Fruit fly (Drosophila melanogaster): ENCODE measurements around the gene CG43394.

Gene CG43394

DNA sequence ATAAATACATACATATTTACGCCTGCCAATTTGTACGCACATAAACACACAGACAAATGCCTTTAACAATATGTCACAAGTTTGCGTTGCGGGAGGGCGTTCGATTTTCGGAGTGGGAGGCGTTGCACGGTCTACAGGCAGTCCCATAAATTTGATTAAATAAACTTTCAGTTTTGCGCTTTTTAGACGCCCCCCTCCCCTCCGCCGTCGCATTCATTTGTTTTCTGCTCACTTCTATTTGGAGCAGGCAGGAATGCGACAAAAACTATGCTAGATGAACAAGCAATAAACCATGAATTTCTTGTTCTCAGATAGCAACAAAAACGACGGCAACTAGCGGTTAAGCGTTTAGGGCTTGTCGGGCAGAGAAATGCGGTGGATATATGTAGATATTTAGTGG lies 46.5 kb upstream of the CG43394 start:
- no peak for TF ChIP-seq Hr83 (GFP tag; optimal IDR thresholded peaks at IDR 0.05; ENCODE audit: poor library complexity, severe bottlenecking)
- no peak for TF ChIP-seq fru (GFP tag; optimal IDR thresholded peaks at IDR 0.05)
- no peak for TF ChIP-seq CG32264 (GFP tag; optimal IDR thresholded peaks at IDR 0.05)
- no peak for TF ChIP-seq jim (GFP tag; optimal IDR thresholded peaks at IDR 0.05)
- TF ChIP-seq Myc (optimal IDR thresholded peaks at IDR 0.05) = no peak
- no peak for TF ChIP-seq ey (GFP tag; optimal IDR thresholded peaks at IDR 0.05)
- no peak for TF ChIP-seq N (GFP tag; optimal IDR thresholded peaks at IDR 0.05)
- no peak for TF ChIP-seq Dif (GFP tag; optimal IDR thresholded peaks at IDR 0.05; ENCODE audit: partially characterized antibody)
- TF ChIP-seq brk (GFP tag; optimal IDR thresholded peaks at IDR 0.05) = no peak
- no peak for TF ChIP-seq tai (GFP tag; optimal IDR thresholded peaks at IDR 0.05)
- no peak for TF ChIP-seq Abd-B (GFP tag; optimal IDR thresholded peaks at IDR 0.05)
- TF ChIP-seq br (GFP tag; optimal IDR thresholded peaks at IDR 0.05) = no peak
- TF ChIP-seq CG9705 (GFP tag; optimal IDR thresholded peaks at IDR 0.05) = no peak
- no peak for TF ChIP-seq Rel (GFP tag; optimal IDR thresholded peaks at IDR 0.05)
- no peak for TF ChIP-seq Rel (tag; optimal IDR thresholded peaks at IDR 0.05)
- TF ChIP-seq pan (optimal IDR thresholded peaks at IDR 0.05) = no peak
- no peak for TF ChIP-seq sage (GFP tag; optimal IDR thresholded peaks at IDR 0.05)
- TF ChIP-seq HLH106 (tag; optimal IDR thresholded peaks at IDR 0.05) = no peak
- TF ChIP-seq Hr78 (GFP tag; optimal IDR thresholded peaks at IDR 0.05) = no peak
- TF ChIP-seq Sp1 (GFP tag; optimal IDR thresholded peaks at IDR 0.05) = no peak

DNA sequence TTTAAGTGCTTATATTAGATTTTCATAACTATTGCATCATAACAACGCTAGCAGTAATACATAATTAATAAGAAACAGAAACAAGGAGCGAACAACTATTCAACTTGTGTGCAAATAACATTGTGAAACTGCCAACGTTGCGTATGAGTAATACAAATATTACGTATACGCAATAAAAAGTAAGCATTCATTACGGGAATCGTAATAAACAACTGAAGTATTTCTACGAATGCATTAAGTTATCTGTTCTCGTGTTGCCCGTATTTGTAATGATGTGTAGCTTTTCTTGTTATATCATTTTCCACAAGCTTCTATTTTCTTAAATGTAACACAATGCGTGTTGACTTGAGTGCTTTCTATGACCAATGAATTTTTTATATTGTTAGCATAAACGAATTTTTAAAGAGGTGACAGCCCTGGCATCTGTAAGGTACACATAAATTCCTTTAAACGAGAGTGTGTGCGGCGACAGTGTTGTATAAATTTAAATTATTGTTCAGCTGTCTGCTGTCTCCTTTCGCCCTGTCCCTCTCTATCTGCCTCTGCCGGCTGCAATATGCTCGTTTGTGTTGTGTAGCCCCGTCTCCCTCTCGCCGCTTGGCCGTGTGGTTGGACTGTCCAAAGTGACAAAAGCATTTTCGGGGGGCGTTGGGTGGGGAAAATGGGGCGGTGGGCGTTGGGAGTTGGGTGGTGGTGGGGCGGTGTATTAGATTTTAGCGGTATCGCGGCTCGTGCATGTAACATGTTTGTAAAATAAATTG lies 45.8 kb upstream of the CG43394 start:
- TF ChIP-seq fru (GFP tag; optimal IDR thresholded peaks at IDR 0.05) = peak; percentile 9
- TF ChIP-seq brk (GFP tag; optimal IDR thresholded peaks at IDR 0.05) = no peak
- no peak for TF ChIP-seq Rel (GFP tag; optimal IDR thresholded peaks at IDR 0.05)
- TF ChIP-seq Rel (tag; optimal IDR thresholded peaks at IDR 0.05) = peak; percentile 66
- TF ChIP-seq Jra (GFP tag; optimal IDR thresholded peaks at IDR 0.05) = no peak

DNA sequence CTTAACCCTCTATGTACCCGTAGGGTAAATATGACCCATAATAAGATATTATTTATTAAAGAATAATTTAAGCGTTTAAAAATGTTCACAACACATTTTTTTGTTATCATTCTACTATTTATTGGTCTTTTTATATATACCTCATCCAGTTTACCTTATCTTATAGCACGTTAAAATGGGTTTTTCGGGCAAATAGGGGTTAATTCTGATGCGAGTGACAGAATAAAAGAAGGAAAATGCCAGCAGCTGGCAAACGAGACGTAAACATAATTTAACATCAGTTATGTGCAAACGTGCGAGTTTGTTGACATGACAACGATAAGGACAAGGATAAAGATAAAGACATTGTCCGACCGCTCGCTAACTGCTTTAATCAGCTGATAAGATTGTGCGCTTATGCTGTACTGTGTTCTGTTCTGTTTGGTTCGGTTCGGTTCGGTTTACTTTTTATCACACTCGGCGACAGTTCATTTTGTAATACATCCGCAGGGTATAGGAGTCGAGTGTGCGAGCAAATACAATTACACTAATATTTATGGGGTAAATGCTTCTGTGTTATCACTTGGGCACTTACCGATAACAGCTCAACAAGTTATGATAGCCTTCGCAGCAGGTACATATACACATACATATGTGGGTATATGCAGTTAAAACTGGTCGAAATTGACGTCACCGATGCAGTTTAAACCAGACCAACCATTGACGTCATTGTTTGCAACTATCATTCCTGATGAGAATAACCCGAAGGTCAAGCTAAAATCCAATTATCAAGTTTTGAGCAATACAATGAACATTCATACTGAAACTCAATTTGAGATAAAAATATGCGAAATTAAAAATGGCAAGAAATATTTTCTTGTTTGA lies 44.8 kb upstream of the CG43394 start:
- no peak for TF ChIP-seq Dif (GFP tag; optimal IDR thresholded peaks at IDR 0.05; ENCODE audit: partially characterized antibody)
- peak; percentile 21 for TF ChIP-seq Hnf4 (GFP tag; optimal IDR thresholded peaks at IDR 0.05)
- peak; percentile 28 for TF ChIP-seq fru (GFP tag; optimal IDR thresholded peaks at IDR 0.05)
- TF ChIP-seq Jra (GFP tag; optimal IDR thresholded peaks at IDR 0.05) = peak; percentile 33
- peak; percentile 28 for TF ChIP-seq brk (GFP tag; optimal IDR thresholded peaks at IDR 0.05)
- peak; percentile 14 for TF ChIP-seq dmrt93B (GFP tag; optimal IDR thresholded peaks at IDR 0.05)
- TF ChIP-seq OdsH (GFP tag; optimal IDR thresholded peaks at IDR 0.05) = peak; percentile 19
- TF ChIP-seq br (GFP tag; optimal IDR thresholded peaks at IDR 0.05) = peak; percentile 27
- TF ChIP-seq Sp1 (GFP tag; optimal IDR thresholded peaks at IDR 0.05) = peak; percentile 35
- peak; percentile 27 for TF ChIP-seq sage (GFP tag; optimal IDR thresholded peaks at IDR 0.05)
- TF ChIP-seq rgr (GFP tag; optimal IDR thresholded peaks at IDR 0.05) = no peak
- peak; percentile 56 for TF ChIP-seq HLH106 (tag; optimal IDR thresholded peaks at IDR 0.05)
- no peak for TF ChIP-seq pan (optimal IDR thresholded peaks at IDR 0.05)
- no peak for TF ChIP-seq Rel (GFP tag; optimal IDR thresholded peaks at IDR 0.05)
- TF ChIP-seq Rel (tag; optimal IDR thresholded peaks at IDR 0.05) = peak; percentile 47
- TF ChIP-seq foxo (GFP tag; optimal IDR thresholded peaks at IDR 0.05) = peak in 1 of 2 experiments; percentile 2
- TF ChIP-seq Myc (optimal IDR thresholded peaks at IDR 0.05) = no peak
- TF ChIP-seq h (GFP tag; optimal IDR thresholded peaks at IDR 0.05) = peak; percentile 69

DNA sequence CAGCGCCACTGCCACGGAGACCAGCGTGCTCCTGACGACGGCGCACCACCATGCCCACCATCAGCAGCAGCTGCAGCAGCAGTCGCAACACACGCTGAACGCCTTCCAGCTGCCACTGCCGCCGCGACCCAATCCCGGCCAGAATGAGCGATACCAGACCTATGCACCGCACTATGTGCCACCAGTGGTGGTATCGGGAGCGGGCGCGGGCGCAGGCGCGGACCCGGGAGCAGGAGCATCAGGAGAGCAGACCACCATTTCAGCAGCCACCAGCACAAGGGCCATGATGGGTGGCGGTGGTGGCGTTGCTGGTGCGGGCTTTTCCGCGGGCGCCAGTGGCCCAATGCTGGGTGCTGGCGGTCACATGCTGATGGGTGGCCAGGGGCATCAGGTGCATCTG lies 42.5 kb upstream of the CG43394 start:
- TF ChIP-seq Sp1 (GFP tag; optimal IDR thresholded peaks at IDR 0.05) (no peak), fru (GFP tag; optimal IDR thresholded peaks at IDR 0.05) (no peak), pan (optimal IDR thresholded peaks at IDR 0.05) (peak; percentile 83), CG32264 (GFP tag; optimal IDR thresholded peaks at IDR 0.05) (no peak)

DNA sequence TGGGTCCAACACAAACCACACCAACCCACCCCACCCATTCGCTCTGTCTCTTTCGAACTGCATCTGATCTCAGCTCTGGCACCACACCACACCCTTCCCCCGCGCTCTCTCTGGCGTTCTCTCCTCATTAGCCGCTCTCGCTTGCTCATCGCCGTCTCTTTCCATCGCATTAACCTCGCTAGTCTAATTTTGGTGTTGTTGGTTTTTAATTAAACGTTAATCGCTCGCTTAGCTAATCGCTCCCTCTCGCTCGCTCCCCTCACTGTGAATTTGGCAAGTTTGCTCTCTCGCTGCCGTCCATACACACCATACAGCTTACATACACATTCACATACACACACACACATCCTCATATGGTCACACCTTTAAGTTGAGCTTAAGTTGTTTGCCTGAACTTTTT lies 41.5 kb upstream of the CG43394 start:
- TF ChIP-seq Myc (optimal IDR thresholded peaks at IDR 0.05) (no peak), Hr83 (GFP tag; optimal IDR thresholded peaks at IDR 0.05; ENCODE audit: poor library complexity, severe bottlenecking) (no peak), pan (optimal IDR thresholded peaks at IDR 0.05) (no peak), CG32264 (GFP tag; optimal IDR thresholded peaks at IDR 0.05) (no peak), sage (GFP tag; optimal IDR thresholded peaks at IDR 0.05) (no peak), GATAd (GFP tag; optimal IDR thresholded peaks at IDR 0.05) (no peak), Dfd (GFP tag; optimal IDR thresholded peaks at IDR 0.05) (no peak), foxo (GFP tag; optimal IDR thresholded peaks at IDR 0.05) (no peak), Dif (GFP tag; optimal IDR thresholded peaks at IDR 0.05; ENCODE audit: partially characterized antibody) (peak; percentile 65), OdsH (GFP tag; optimal IDR thresholded peaks at IDR 0.05) (no peak), brk (GFP tag; optimal IDR thresholded peaks at IDR 0.05) (no peak), psq (GFP tag; optimal IDR thresholded peaks at IDR 0.05) (no peak), ey (GFP tag; optimal IDR thresholded peaks at IDR 0.05) (no peak), Mio (GFP tag; optimal IDR thresholded peaks at IDR 0.05) (no peak), Vsx2 (GFP tag; optimal IDR thresholded peaks at IDR 0.05; ENCODE audit: partially characterized antibody) (peak; percentile 97), N (GFP tag; optimal IDR thresholded peaks at IDR 0.05) (no peak), CrebA (GFP tag; optimal IDR thresholded peaks at IDR 0.05; ENCODE audit: borderline replicate concordance) (no peak), CG9705 (GFP tag; optimal IDR thresholded peaks at IDR 0.05) (no peak), Sp1 (GFP tag; optimal IDR thresholded peaks at IDR 0.05) (no peak), dl (GFP tag; optimal IDR thresholded peaks at IDR 0.05; ENCODE audit: insufficient read depth in 1 of 2, partially characterized antibody in 2 of 2) (peak in 1 of 2 experiments; percentile 47)

All from whole organism, wandering third instar larva.